Worm (Caenorhabditis elegans): ENCODE data around the gene smim-14.

DNA sequence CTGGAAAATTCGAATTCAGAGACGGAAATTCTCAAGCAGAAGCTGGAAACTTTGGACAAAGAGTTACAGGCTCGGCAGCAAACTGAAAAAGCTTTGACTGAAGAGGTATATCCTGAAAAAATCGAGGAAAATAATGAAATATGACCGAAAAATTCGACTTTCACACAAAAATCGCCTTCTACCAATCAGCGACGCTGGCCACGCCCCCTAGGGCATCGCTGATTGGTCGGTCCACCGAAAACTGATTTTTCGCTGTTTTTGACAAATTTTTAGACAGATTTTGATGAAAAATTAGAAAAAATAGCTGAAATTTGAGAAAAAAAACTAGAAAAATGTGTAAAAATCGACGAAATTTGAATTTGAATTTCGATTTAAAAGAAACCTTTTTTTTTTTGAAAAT lies 50.6 kb downstream of the smim-14 start:
- no peak for TF ChIP-seq fos-1 (tag; optimal IDR thresholded peaks at IDR 0.05)
- no peak for TF ChIP-seq nhr-28 (tag; optimal IDR thresholded peaks at IDR 0.05)
- TF ChIP-seq ceh-28 (tag; optimal IDR thresholded peaks at IDR 0.05) = no peak
- no peak for TF ChIP-seq nhr-76 (tag; optimal IDR thresholded peaks at IDR 0.05)
- no peak for TF ChIP-seq snpc-4 (tag; optimal IDR thresholded peaks at IDR 0.05)
- TF ChIP-seq aly-2 (tag; optimal IDR thresholded peaks at IDR 0.05) = no peak
- TF ChIP-seq skn-1 (tag; optimal IDR thresholded peaks at IDR 0.05) = no peak

Measured in whole organism, L3 larva.